Fruit fly (Drosophila melanogaster) whole organism, wandering third instar larva: ENCODE data around the gene Nmnat.

ENCODE experiments used
- CG9705 ChIP-seq: fragments of 200-800 bp; sonication (Bioruptor generic); optimal IDR thresholded peaks from 2 replicates; lab custom pipeline; 2018; ENCODE audit warnings: missing biosample characterization, mild to moderate bottlenecking, missing genetic modification characterization
- OdsH ChIP-seq: fragments of 200-800 bp; sonication (Bioruptor generic); optimal IDR thresholded peaks from 2 replicates; lab custom pipeline; 2016; ENCODE audit warnings: missing biosample characterization, mild to moderate bottlenecking, missing genetic modification characterization
- dmrt93B ChIP-seq: fragments of 200-800 bp; sonication (Bioruptor generic); optimal IDR thresholded peaks from 2 replicates; lab custom pipeline; 2018; ENCODE audit warnings: missing biosample characterization, mild to moderate bottlenecking, missing genetic modification characterization
- jim ChIP-seq: fragments of 175-275, 200-325 bp; sonication (Bioruptor generic); optimal IDR thresholded peaks from 2 replicates; lab custom pipeline; 2016; ENCODE audit warnings: missing biosample characterization, mild to moderate bottlenecking, missing genetic modification characterization
- pan ChIP-seq: fragments of >200 bp; optimal IDR thresholded peaks from 2 replicates; lab custom pipeline; 2017
- usp ChIP-seq: fragments of >200 bp; optimal IDR thresholded peaks from 2 replicates; lab custom pipeline; 2017; ENCODE audit warnings: missing biosample characterization, missing genetic modification characterization

DNA sequence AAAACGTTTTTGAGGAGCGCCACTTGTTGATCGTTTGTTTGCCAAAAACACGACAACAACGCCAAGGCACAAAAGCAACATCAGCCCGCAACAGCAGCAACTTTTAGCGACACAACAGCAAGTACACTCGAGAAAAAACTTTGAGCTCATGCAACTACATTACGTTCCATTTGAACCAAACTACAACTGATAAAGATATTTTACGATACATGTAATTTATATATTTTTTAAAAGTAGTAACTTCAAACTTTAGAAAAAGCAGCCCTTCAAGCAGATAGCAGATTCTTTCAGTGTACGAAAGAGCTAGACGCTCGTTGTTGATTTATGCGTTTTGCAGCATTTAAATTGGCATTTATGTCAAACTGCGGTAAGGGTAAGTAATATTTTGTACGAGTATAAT, 34.9 kb upstream of the Nmnat start:
- TF ChIP-seq OdsH (GFP tag; lab: Kevin White, UChicago), result no peak
- no peak for TF ChIP-seq dmrt93B
- no peak for TF ChIP-seq CG9705 (GFP tag; lab: Kevin White, UChicago)
- no peak for TF ChIP-seq jim (GFP tag; lab: Kevin White, UChicago)
- TF ChIP-seq usp, result no peak
- TF ChIP-seq pan (lab: Kevin White, UChicago), result no peak
